Worm (Caenorhabditis elegans): ENCODE measurements around the gene nphp-4.

nphp-4 gene

ce11 chrV:11856022-11856421 lies 12.5 kb upstream of the nphp-4 start:
- TF ChIP-seq med-1 (GFP tag; optimal IDR thresholded peaks at IDR 0.05; ENCODE audit: insufficient read depth) (no peak), flt-1 (GFP tag; IDR thresholded peaks at IDR 0.05) (no peak), T22C8.4 (GFP tag; IDR thresholded peaks at IDR 0.05) (no peak), ref-1 (GFP tag; conservative IDR thresholded peaks at IDR 0.05) (no peak), ztf-29 (GFP tag; IDR thresholded peaks at IDR 0.05) (no peak), ztf-23 (GFP tag; IDR thresholded peaks at IDR 0.05) (no peak), cog-1 (tag; optimal IDR thresholded peaks at IDR 0.05) (no peak), tab-1 (GFP tag; IDR thresholded peaks at IDR 0.05) (no peak), klf-2 (GFP tag; conservative IDR thresholded peaks at IDR 0.05) (no peak)

ce11 chrV:11854905-11855304 lies 11.4 kb upstream of the nphp-4 start:
- TF ChIP-seq T22C8.4 (GFP tag; IDR thresholded peaks at IDR 0.05) = no peak
- TF ChIP-seq tab-1 (GFP tag; IDR thresholded peaks at IDR 0.05) = no peak
- no peak for TF ChIP-seq ref-1 (GFP tag; conservative IDR thresholded peaks at IDR 0.05)
- no peak for TF ChIP-seq ztf-29 (GFP tag; IDR thresholded peaks at IDR 0.05)
- TF ChIP-seq med-1 (GFP tag; optimal IDR thresholded peaks at IDR 0.05; ENCODE audit: insufficient read depth) = no peak
- TF ChIP-seq flt-1 (GFP tag; IDR thresholded peaks at IDR 0.05) = no peak

DNA sequence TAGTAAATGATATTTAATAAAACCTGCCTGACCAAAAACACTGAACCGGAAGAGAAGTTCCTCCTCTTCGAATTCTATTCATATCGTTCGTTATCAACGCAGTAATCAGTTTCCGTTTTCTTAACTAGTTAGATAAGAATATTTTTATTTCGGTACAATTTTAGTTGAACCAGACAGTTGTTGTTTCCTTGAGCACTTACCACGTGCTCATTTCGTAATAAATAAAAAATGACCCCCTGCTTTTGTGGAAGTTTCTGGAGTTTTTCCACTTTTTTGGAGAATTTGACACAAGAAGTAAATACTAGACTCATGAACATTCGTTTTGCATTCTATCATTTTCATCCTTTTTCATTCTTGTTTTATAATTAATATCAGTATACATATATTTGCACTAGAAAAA lies 10.2 kb upstream of the nphp-4 start:
- no peak for TF ChIP-seq klf-2 (GFP tag; conservative IDR thresholded peaks at IDR 0.05)
- TF ChIP-seq cog-1 (tag; optimal IDR thresholded peaks at IDR 0.05) = no peak
- TF ChIP-seq tab-1 (GFP tag; IDR thresholded peaks at IDR 0.05) = no peak
- TF ChIP-seq med-1 (GFP tag; optimal IDR thresholded peaks at IDR 0.05; ENCODE audit: insufficient read depth) = no peak
- no peak for TF ChIP-seq ref-1 (GFP tag; conservative IDR thresholded peaks at IDR 0.05)
- TF ChIP-seq flt-1 (GFP tag; IDR thresholded peaks at IDR 0.05) = no peak
- TF ChIP-seq ztf-29 (GFP tag; IDR thresholded peaks at IDR 0.05) = no peak
- no peak for TF ChIP-seq T22C8.4 (GFP tag; IDR thresholded peaks at IDR 0.05)
- no peak for TF ChIP-seq ztf-23 (GFP tag; IDR thresholded peaks at IDR 0.05)

- no peak for TF ChIP-seq cog-1 (tag; optimal IDR thresholded peaks at IDR 0.05)
- no peak for TF ChIP-seq T22C8.4 (GFP tag; IDR thresholded peaks at IDR 0.05)
- no peak for TF ChIP-seq ref-1 (GFP tag; conservative IDR thresholded peaks at IDR 0.05)
- TF ChIP-seq tab-1 (GFP tag; IDR thresholded peaks at IDR 0.05) = no peak
- no peak for TF ChIP-seq med-1 (GFP tag; optimal IDR thresholded peaks at IDR 0.05; ENCODE audit: insufficient read depth)
- no peak for TF ChIP-seq ztf-29 (GFP tag; IDR thresholded peaks at IDR 0.05)
- no peak for TF ChIP-seq klf-2 (GFP tag; conservative IDR thresholded peaks at IDR 0.05)
- TF ChIP-seq ztf-23 (GFP tag; IDR thresholded peaks at IDR 0.05) = no peak
- no peak for TF ChIP-seq flt-1 (GFP tag; IDR thresholded peaks at IDR 0.05)
Observed at ce11 chrV:11852305-11852704, 8.8 kb upstream of the nphp-4 start.

DNA sequence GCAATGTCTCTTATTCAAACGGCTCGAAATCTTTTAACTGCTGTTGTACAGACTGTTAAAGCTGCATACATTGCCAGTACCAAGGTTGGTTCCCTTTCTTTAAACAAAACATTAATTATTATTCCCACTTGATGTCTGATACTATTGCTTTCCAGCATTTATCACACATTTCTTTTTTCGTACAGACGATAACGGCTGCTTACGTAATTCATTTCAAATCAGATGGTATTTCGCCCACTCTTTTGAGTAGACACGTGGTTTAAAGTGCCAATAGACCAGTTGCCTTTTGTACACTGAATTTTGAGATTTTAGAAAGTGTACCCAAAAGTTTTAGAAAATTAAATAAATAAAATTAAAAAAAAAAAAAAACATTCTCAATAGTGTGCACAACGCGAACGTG lies 5.9 kb upstream of the nphp-4 start:
- TF ChIP-seq klf-2 (GFP tag; conservative IDR thresholded peaks at IDR 0.05) = no peak
- no peak for TF ChIP-seq ztf-23 (GFP tag; IDR thresholded peaks at IDR 0.05)
- TF ChIP-seq med-1 (GFP tag; optimal IDR thresholded peaks at IDR 0.05; ENCODE audit: insufficient read depth) = no peak
- no peak for TF ChIP-seq ztf-29 (GFP tag; IDR thresholded peaks at IDR 0.05)
- no peak for TF ChIP-seq flt-1 (GFP tag; IDR thresholded peaks at IDR 0.05)
- TF ChIP-seq ref-1 (GFP tag; conservative IDR thresholded peaks at IDR 0.05) = no peak
- TF ChIP-seq T22C8.4 (GFP tag; IDR thresholded peaks at IDR 0.05) = no peak
- no peak for TF ChIP-seq tab-1 (GFP tag; IDR thresholded peaks at IDR 0.05)
- no peak for TF ChIP-seq cog-1 (tag; optimal IDR thresholded peaks at IDR 0.05)

DNA sequence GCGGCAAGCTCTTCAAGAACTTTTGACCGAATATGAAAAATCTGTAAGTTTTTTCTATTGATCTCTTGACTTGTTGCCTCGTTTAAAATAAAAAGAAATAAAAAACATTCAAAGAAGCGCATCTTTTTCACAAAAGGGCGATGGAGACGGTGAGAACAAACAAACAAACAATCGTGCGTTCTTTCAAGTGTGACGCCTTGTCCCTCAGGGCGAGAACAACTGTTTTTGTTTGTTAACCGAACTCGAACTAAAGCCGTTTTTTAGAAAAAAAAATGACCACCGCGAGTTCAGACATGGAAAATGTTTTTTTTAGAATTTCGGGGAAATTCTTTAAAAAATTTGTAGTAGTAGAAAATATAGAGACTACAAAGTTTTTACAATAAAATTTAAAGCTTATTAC lies 3.4 kb upstream of the nphp-4 start:
- TF ChIP-seq flt-1 (GFP tag; IDR thresholded peaks at IDR 0.05) (no peak), tab-1 (GFP tag; IDR thresholded peaks at IDR 0.05) (no peak), ztf-23 (GFP tag; IDR thresholded peaks at IDR 0.05) (no peak), med-1 (GFP tag; optimal IDR thresholded peaks at IDR 0.05; ENCODE audit: insufficient read depth) (no peak), klf-2 (GFP tag; conservative IDR thresholded peaks at IDR 0.05) (no peak), ztf-29 (GFP tag; IDR thresholded peaks at IDR 0.05) (no peak), cog-1 (tag; optimal IDR thresholded peaks at IDR 0.05) (no peak), ref-1 (GFP tag; conservative IDR thresholded peaks at IDR 0.05) (no peak), T22C8.4 (GFP tag; IDR thresholded peaks at IDR 0.05) (no peak)

ce11 chrV:11845492-11845891 lies 2.0 kb upstream of the nphp-4 start, which contains the start of gene hmp-1:
TSS of gene hmp-1 (plus strand) at chrV:11845871.
- TF ChIP-seq med-1 (GFP tag; optimal IDR thresholded peaks at IDR 0.05; ENCODE audit: insufficient read depth) (no peak), cog-1 (tag; optimal IDR thresholded peaks at IDR 0.05) (no peak), T22C8.4 (GFP tag; IDR thresholded peaks at IDR 0.05) (no peak), klf-2 (GFP tag; conservative IDR thresholded peaks at IDR 0.05) (no peak), ref-1 (GFP tag; conservative IDR thresholded peaks at IDR 0.05) (no peak), tab-1 (GFP tag; IDR thresholded peaks at IDR 0.05) (no peak)

DNA sequence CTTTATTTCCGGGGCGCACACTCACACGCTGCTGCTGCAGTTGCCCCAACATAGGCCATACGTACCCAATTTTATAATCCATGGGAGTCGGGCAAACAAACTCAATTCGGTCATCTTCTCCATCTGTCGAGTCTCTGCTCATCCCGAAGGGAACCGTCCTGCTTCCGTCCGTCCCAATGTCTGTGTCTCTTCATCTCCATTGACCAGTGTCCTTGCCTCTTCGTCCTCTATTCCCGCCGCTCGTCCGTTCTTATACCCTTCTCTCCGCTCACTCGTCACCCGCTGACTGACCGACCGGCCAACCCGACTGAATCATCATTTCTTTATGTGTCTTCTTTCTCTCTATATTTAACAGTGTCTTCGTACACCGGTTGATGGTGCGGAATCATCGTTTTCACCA lies 1.3 kb upstream of the nphp-4 start:
- TF ChIP-seq ztf-29 (GFP tag; IDR thresholded peaks at IDR 0.05) = no peak
- no peak for TF ChIP-seq med-1 (GFP tag; optimal IDR thresholded peaks at IDR 0.05; ENCODE audit: insufficient read depth)
- no peak for TF ChIP-seq ref-1 (GFP tag; conservative IDR thresholded peaks at IDR 0.05)
- peak; percentile 68; the same call in 1 of the 2 replicates for TF ChIP-seq tab-1 (GFP tag; IDR thresholded peaks at IDR 0.05)
- no peak for TF ChIP-seq klf-2 (GFP tag; conservative IDR thresholded peaks at IDR 0.05)
- TF ChIP-seq flt-1 (GFP tag; IDR thresholded peaks at IDR 0.05) = no peak; the same call in 1 of the 2 replicates
- TF ChIP-seq cog-1 (tag; optimal IDR thresholded peaks at IDR 0.05) = peak; percentile 48

- TF ChIP-seq ztf-29 (GFP tag; IDR thresholded peaks at IDR 0.05) (no peak), flt-1 (GFP tag; IDR thresholded peaks at IDR 0.05) (no peak), ref-1 (GFP tag; conservative IDR thresholded peaks at IDR 0.05) (no peak), med-1 (GFP tag; optimal IDR thresholded peaks at IDR 0.05; ENCODE audit: insufficient read depth) (no peak), ztf-23 (GFP tag; IDR thresholded peaks at IDR 0.05) (no peak), tab-1 (GFP tag; IDR thresholded peaks at IDR 0.05) (no peak), klf-2 (GFP tag; conservative IDR thresholded peaks at IDR 0.05) (no peak), T22C8.4 (GFP tag; IDR thresholded peaks at IDR 0.05) (no peak), cog-1 (tag; optimal IDR thresholded peaks at IDR 0.05) (no peak)
Observed at ce11 chrV:11839220-11839619, 4.3 kb downstream of the nphp-4 start, which contains the start of gene idpb-5. TSS of gene idpb-5 (plus strand) at chrV:11839520.

ce11 chrV:11836073-11836472 lies 7.5 kb downstream of the nphp-4 start, which contains the start of gene R13H4.2:
TSS of gene R13H4.2 (plus strand) at chrV:11836391.
- TF ChIP-seq flt-1 (GFP tag; IDR thresholded peaks at IDR 0.05) (no peak), ztf-29 (GFP tag; IDR thresholded peaks at IDR 0.05) (no peak), med-1 (GFP tag; optimal IDR thresholded peaks at IDR 0.05; ENCODE audit: insufficient read depth) (no peak), cog-1 (tag; optimal IDR thresholded peaks at IDR 0.05) (no peak), T22C8.4 (GFP tag; IDR thresholded peaks at IDR 0.05) (no peak), tab-1 (GFP tag; IDR thresholded peaks at IDR 0.05) (no peak), ref-1 (GFP tag; conservative IDR thresholded peaks at IDR 0.05) (no peak), ztf-23 (GFP tag; IDR thresholded peaks at IDR 0.05) (no peak), klf-2 (GFP tag; conservative IDR thresholded peaks at IDR 0.05) (no peak)
